Worm (Caenorhabditis elegans) whole organism, mixed stage, embryonic: ENCODE measurements around the gene F59B10.6.

Source experiments
- M03D4.4 ChIP-seq: sonication (generic microtip); optimal IDR thresholded peaks from 2 replicates; lab custom pipeline; 2017; ENCODE audit warnings: mild to moderate bottlenecking, missing genetic modification characterization, missing compliant biosample characterization
- blmp-1 ChIP-seq: fragments of 150-350 bp; optimal IDR thresholded peaks from 2 replicates; lab custom pipeline; 2014; ENCODE audit warnings: missing biosample characterization, missing genetic modification characterization
- ceh-39 ChIP-seq: fragments of 150-350 bp; optimal IDR thresholded peaks from 2 replicates; lab custom pipeline; 2014; ENCODE audit warnings: missing biosample characterization, missing genetic modification characterization
- ceh-43 ChIP-seq: fragments of 200-800 bp; sonication (Bioruptor generic); optimal IDR thresholded peaks from 2 replicates; lab custom pipeline; 2018; ENCODE audit warnings: mild to moderate bottlenecking, missing genetic modification characterization, moderate library complexity, missing compliant biosample characterization
- ceh-83 ChIP-seq: fragments of 200-800 bp; sonication (Bioruptor generic); optimal IDR thresholded peaks from 2 replicates; lab custom pipeline; 2018; ENCODE audit warnings: mild to moderate bottlenecking, missing genetic modification characterization, missing compliant biosample characterization
- ces-1 ChIP-seq: fragments of 150-350 bp; optimal IDR thresholded peaks from 2 replicates; lab custom pipeline; 2014; ENCODE audit warnings: missing biosample characterization, missing genetic modification reagents, missing genetic modification characterization
- cnd-1 ChIP-seq: fragments of 200-800 bp; sonication (Bioruptor generic); optimal IDR thresholded peaks from 2 replicates; lab custom pipeline; 2018; ENCODE audit warnings: mild to moderate bottlenecking, missing genetic modification characterization, missing compliant biosample characterization
- drap-1 ChIP-seq: fragments of 200-800 bp; sonication (Bioruptor generic); optimal IDR thresholded peaks from 3 replicates; lab custom pipeline; 2018; ENCODE audit warnings: mild to moderate bottlenecking, missing genetic modification characterization, missing compliant biosample characterization
- elt-1 ChIP-seq: sonication (generic microtip); optimal IDR thresholded peaks from 2 replicates; lab custom pipeline; 2017; ENCODE audit warnings: missing genetic modification characterization, mild to moderate bottlenecking, missing compliant biosample characterization, antibody characterized with exemption, moderate library complexity, borderline replicate concordance; ENCODE audit not compliant: insufficient read depth
- elt-3 ChIP-seq: fragments of 150-350 bp; optimal IDR thresholded peaks from 2 replicates; lab custom pipeline; 2014; ENCODE audit warnings: missing biosample characterization, missing genetic modification characterization
- flh-1 ChIP-seq: fragments of 200-800 bp; sonication (Bioruptor generic); optimal IDR thresholded peaks from 2 replicates; lab custom pipeline; 2018; ENCODE audit warnings: mild to moderate bottlenecking, missing genetic modification characterization, moderate library complexity, missing compliant biosample characterization
- ham-2 ChIP-seq: fragments of 200-800 bp; sonication (Bioruptor generic); optimal IDR thresholded peaks from 2 replicates; lab custom pipeline; 2018; ENCODE audit warnings: mild to moderate bottlenecking, missing genetic modification characterization, missing compliant biosample characterization
- hlh-1 ChIP-seq: fragments of 150-350 bp; optimal IDR thresholded peaks from 2 replicates; lab custom pipeline; 2014; ENCODE audit warnings: missing biosample characterization, missing genetic modification reagents, missing genetic modification characterization
- lin-13 ChIP-seq: fragments of 150-350 bp; optimal IDR thresholded peaks from 2 replicates; lab custom pipeline; 2014; ENCODE audit warnings: missing biosample characterization, missing genetic modification characterization
- lin-32 ChIP-seq: fragments of 200-800 bp; sonication (Bioruptor generic); optimal IDR thresholded peaks from 2 replicates; lab custom pipeline; 2018; ENCODE audit warnings: mild to moderate bottlenecking, missing genetic modification characterization, missing compliant biosample characterization
- lsy-2 ChIP-seq: fragments of 150-350 bp; optimal IDR thresholded peaks from 2 replicates; lab custom pipeline; 2014; ENCODE audit warnings: missing biosample characterization, missing genetic modification characterization
- mab-5 ChIP-seq: fragments of 150-350 bp; optimal IDR thresholded peaks from 2 replicates; lab custom pipeline; 2014; ENCODE audit warnings: missing biosample characterization, missing genetic modification characterization
- mep-1 ChIP-seq: fragments of 150-350 bp; optimal IDR thresholded peaks from 2 replicates; lab custom pipeline; 2017; ENCODE audit warnings: missing biosample characterization, missing genetic modification reagents, missing genetic modification characterization, inconsistent platforms
- mls-2 ChIP-seq: sonication (generic microtip); optimal IDR thresholded peaks from 2 replicates; lab custom pipeline; 2016; ENCODE audit warnings: mild to moderate bottlenecking, missing genetic modification characterization, moderate library complexity, missing compliant biosample characterization
- nhr-12 ChIP-seq: fragments of 150-350 bp; optimal IDR thresholded peaks from 2 replicates; lab custom pipeline; 2014; ENCODE audit warnings: missing biosample characterization, missing genetic modification characterization
- nhr-2 ChIP-seq: fragments of 150-350 bp; optimal IDR thresholded peaks from 2 replicates; lab custom pipeline; 2014; ENCODE audit warnings: missing biosample characterization, missing genetic modification characterization
- nhr-28 ChIP-seq: fragments of 150-350 bp; optimal IDR thresholded peaks from 2 replicates; lab custom pipeline; 2014; ENCODE audit warnings: missing biosample characterization, missing genetic modification characterization
- nhr-76 ChIP-seq: sonication (generic microtip); optimal IDR thresholded peaks from 2 replicates; lab custom pipeline; 2017; ENCODE audit warnings: missing biosample characterization, missing genetic modification characterization
- pha-4 ChIP-seq: fragments of 150-350 bp; optimal IDR thresholded peaks from 2 replicates; lab custom pipeline; 2018; ENCODE audit warnings: missing biosample characterization, missing genetic modification reagents, missing genetic modification characterization
- sem-2 ChIP-seq: fragments of 200-800 bp; sonication (Bioruptor generic); optimal IDR thresholded peaks from 2 replicates; lab custom pipeline; 2018; ENCODE audit warnings: mild to moderate bottlenecking, missing genetic modification characterization, missing compliant biosample characterization
- snpc-4 ChIP-seq: fragments of 150-350 bp; optimal IDR thresholded peaks from 2 replicates; lab custom pipeline; 2014; ENCODE audit warnings: missing biosample characterization, missing genetic modification characterization
- sptf-1 ChIP-seq: sonication (generic microtip); optimal IDR thresholded peaks from 2 replicates; lab custom pipeline; 2017; ENCODE audit warnings: mild to moderate bottlenecking, missing genetic modification characterization, moderate library complexity, missing compliant biosample characterization
- unc-120 ChIP-seq: sonication (generic microtip); optimal IDR thresholded peaks from 2 replicates; lab custom pipeline; 2017; ENCODE audit warnings: missing genetic modification characterization, missing compliant biosample characterization; ENCODE audit not compliant: poor library complexity, severe bottlenecking
- unc-39 ChIP-seq: fragments of 150-350 bp; optimal IDR thresholded peaks from 2 replicates; lab custom pipeline; 2014; ENCODE audit warnings: missing biosample characterization, missing genetic modification characterization
- zip-8 ChIP-seq: fragments of 150-350 bp; optimal IDR thresholded peaks from 2 replicates; lab custom pipeline; 2014; ENCODE audit warnings: missing biosample characterization, missing genetic modification characterization
- ztf-11 ChIP-seq: fragments of 150-350 bp; optimal IDR thresholded peaks from 2 replicates; lab custom pipeline; 2014; ENCODE audit warnings: missing biosample characterization, missing genetic modification characterization

The F59B10.6 gene

ce11 chrII:10530907-10531306 is 6.6 kb upstream of the F59B10.6 start:
- no peak for TF ChIP-seq unc-39 (tag; lab: Kevin White, UChicago)
- no peak for TF ChIP-seq pha-4 (tag; lab: Kevin White, UChicago)
- TF ChIP-seq nhr-2 (tag; lab: Kevin White, UChicago) = no peak
- no peak for TF ChIP-seq ham-2 (GFP tag; lab: Kevin White, UChicago)
- no peak for TF ChIP-seq elt-1 (tag; lab: Kevin White, UChicago)
- TF ChIP-seq nhr-12 (tag; lab: Kevin White, UChicago) = no peak
- no peak for TF ChIP-seq lin-32 (GFP tag; lab: Kevin White, UChicago)
- no peak for TF ChIP-seq zip-8 (tag; lab: Kevin White, UChicago)
- TF ChIP-seq snpc-4 = no peak
- TF ChIP-seq nhr-28 (tag; lab: Kevin White, UChicago) = no peak
- TF ChIP-seq flh-1 (GFP tag; lab: Kevin White, UChicago) = no peak
- TF ChIP-seq elt-3 = no peak
- TF ChIP-seq ceh-83 (GFP tag; lab: Kevin White, UChicago) = no peak
- TF ChIP-seq lin-13 = no peak
- TF ChIP-seq sptf-1 (tag; lab: Kevin White, UChicago) = no peak
- TF ChIP-seq ceh-39 = no peak
- TF ChIP-seq sem-2 (GFP tag; lab: Kevin White, UChicago) = no peak
- TF ChIP-seq, all 35 proteins: peak for 0

- TF ChIP-seq nhr-76 = no peak
- TF ChIP-seq ceh-43 (GFP tag; lab: Kevin White, UChicago) = no peak
- no peak for TF ChIP-seq elt-1 (tag; lab: Kevin White, UChicago)
- no peak for TF ChIP-seq mab-5 (tag; lab: Kevin White, UChicago)
- TF ChIP-seq sem-2 (GFP tag; lab: Kevin White, UChicago) = no peak
- TF ChIP-seq mep-1 (tag; lab: Kevin White, UChicago) = no peak
- TF ChIP-seq ces-1 (GFP tag; lab: Kevin White, UChicago) = no peak
- no peak for TF ChIP-seq unc-120 (tag; lab: Kevin White, UChicago)
- TF ChIP-seq hlh-1 (tag; lab: Kevin White, UChicago) = no peak
- no peak for TF ChIP-seq ceh-83 (GFP tag; lab: Kevin White, UChicago)
- TF ChIP-seq nhr-2 (tag; lab: Kevin White, UChicago) = no peak
- TF ChIP-seq cnd-1 = no peak
- TF ChIP-seq zip-8 (tag; lab: Kevin White, UChicago) = no peak
Observed at ce11 chrII:10529218-10529751, 5.0 kb upstream of the F59B10.6 start.

- TF ChIP-seq unc-39 (tag; lab: Kevin White, UChicago) = no peak
- no peak for TF ChIP-seq nhr-28 (tag; lab: Kevin White, UChicago)
- no peak for TF ChIP-seq mls-2
- TF ChIP-seq elt-3 = no peak
- TF ChIP-seq ceh-43 (GFP tag; lab: Kevin White, UChicago) = no peak
- TF ChIP-seq ztf-11 (tag; lab: Kevin White, UChicago) = no peak
- TF ChIP-seq nhr-76 = no peak
- TF ChIP-seq ceh-39 = no peak
- no peak for TF ChIP-seq M03D4.4 (tag; lab: Kevin White, UChicago)
- TF ChIP-seq ham-2 (GFP tag; lab: Kevin White, UChicago) = no peak
- TF ChIP-seq sptf-1 (tag; lab: Kevin White, UChicago) = no peak
- TF ChIP-seq lsy-2 (tag; lab: Kevin White, UChicago) = no peak
- no peak for TF ChIP-seq ces-1 (GFP tag; lab: Kevin White, UChicago)
Observed at ce11 chrII:10527649-10528134, 3.4 kb upstream of the F59B10.6 start, which contains the start of gene mab-10. Gene mab-10, plus strand, starts transcription at chrII:10528084.

- TF ChIP-seq cnd-1 (no peak), zip-8 (tag; lab: Kevin White, UChicago) (no peak), nhr-76 (no peak), ztf-11 (tag; lab: Kevin White, UChicago) (no peak), drap-1 (GFP tag; lab: Kevin White, UChicago) (no peak), blmp-1 (tag; lab: Kevin White, UChicago) (no peak), ceh-43 (GFP tag; lab: Kevin White, UChicago) (no peak), ceh-83 (GFP tag; lab: Kevin White, UChicago) (no peak), lsy-2 (tag; lab: Kevin White, UChicago) (no peak), sptf-1 (tag; lab: Kevin White, UChicago) (no peak), snpc-4 (no peak)
Observed at ce11 chrII:10525134-10525533, 860 bp upstream of the F59B10.6 start.
